Worm (Caenorhabditis elegans): ENCODE results near the gene sms-3.

sms-3 gene

DNA sequence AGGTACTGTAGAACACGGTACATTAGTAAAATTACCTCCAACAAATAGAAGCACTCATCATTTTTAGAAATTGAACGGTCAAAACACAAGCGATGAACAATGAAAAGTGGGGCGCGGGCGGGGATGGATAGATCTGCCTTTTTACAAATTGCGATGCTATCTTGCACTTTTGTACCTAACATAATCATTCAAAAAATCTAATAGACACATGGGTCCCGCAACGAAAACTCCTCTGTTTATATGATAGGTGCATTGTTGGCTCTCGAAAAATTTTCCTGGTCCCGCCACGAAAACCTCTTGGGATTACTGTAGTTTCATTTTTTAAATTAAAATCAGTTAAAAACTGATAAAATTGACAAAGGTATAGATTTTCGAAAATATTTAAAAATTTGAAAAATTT, 33.3 kb upstream of the sms-3 start, which contains the start of gene Y22D7AL.11:
TSS of gene Y22D7AL.11 (minus strand) at position 101 of the 400 bp plus-strand sequence.
- TF ChIP-seq lin-54 (GFP tag; optimal IDR thresholded peaks at IDR 0.05) (no peak), akir-1 (GFP tag; optimal IDR thresholded peaks at IDR 0.05) (no peak), C17E4.6 (GFP tag; IDR thresholded peaks at IDR 0.05) (no peak), F57C9.4 (tag; optimal IDR thresholded peaks at IDR 0.05) (no peak), attf-5 (GFP tag; optimal IDR thresholded peaks at IDR 0.05) (no peak), lsl-1 (GFP tag; optimal IDR thresholded peaks at IDR 0.05) (no peak), K11D2.4 (GFP tag; IDR thresholded peaks at IDR 0.05) (no peak), F39B2.1 (GFP tag; IDR thresholded peaks at IDR 0.05) (no peak), nhr-179 (tag; optimal IDR thresholded peaks at IDR 0.05) (no peak), Y95B8A.8 (GFP tag; IDR thresholded peaks at IDR 0.05) (no peak), snpc-1.1 (tag; optimal IDR thresholded peaks at IDR 0.05; ENCODE audit: insufficient read depth) (no peak), rcor-1 (GFP tag; IDR thresholded peaks at IDR 0.05) (no peak), cebp-1 (GFP tag; IDR thresholded peaks at IDR 0.05) (no peak), cebp-1 (tag; optimal IDR thresholded peaks at IDR 0.05) (no peak)

ce11 chrIII:1626524-1626923, 25.6 kb upstream of the sms-3 start, which contains the start of gene Y22D7AL.4:
TSS of gene Y22D7AL.4 (plus strand) at chrIII:1626632.
- TF ChIP-seq repo-1 (tag; optimal IDR thresholded peaks at IDR 0.05) (peak; percentile 30), F33H1.4 (GFP tag; IDR thresholded peaks at IDR 0.05) (0 out of 2 replicates have a peak, but pooled peaks have one; percentile 24), chd-7 (tag; optimal IDR thresholded peaks at IDR 0.05) (no peak), lir-1 (GFP tag; conservative IDR thresholded peaks at IDR 0.05) (no peak), nfya-2 (GFP tag; IDR thresholded peaks at IDR 0.05) (no peak), mel-28 (tag; optimal IDR thresholded peaks at IDR 0.05; ENCODE audit: borderline replicate concordance) (no peak), zim-3 (tag; optimal IDR thresholded peaks at IDR 0.05) (peak; percentile 80), attf-6 (GFP tag; IDR thresholded peaks at IDR 0.05) (no peak), lin-35 (GFP tag; optimal IDR thresholded peaks at IDR 0.05) (no peak), Y67H2A.10 (GFP tag; conservative IDR thresholded peaks at IDR 0.05) (no peak), mcd-1 (GFP tag; IDR thresholded peaks at IDR 0.05) (0 out of 2 replicates have a peak, but pooled peaks have one; percentile 26), Y56A3A.18 (GFP tag; IDR thresholded peaks at IDR 0.05) (0 out of 2 replicates have a peak, but pooled peaks have one; percentile 34), nfya-1 (tag; optimal IDR thresholded peaks at IDR 0.05; ENCODE audit: borderline replicate concordance, insufficient read depth) (no peak), nfyb-1 (GFP tag; IDR thresholded peaks at IDR 0.05) (peak; percentile 69; the same call in 1 of the 2 replicates), xnd-1 (tag; optimal IDR thresholded peaks at IDR 0.05) (no peak), bed-2 (GFP tag; IDR thresholded peaks at IDR 0.05) (no peak), unc-130 (GFP tag; optimal IDR thresholded peaks at IDR 0.05) (no peak), ceh-58 (GFP tag; IDR thresholded peaks at IDR 0.05) (no peak)

DNA sequence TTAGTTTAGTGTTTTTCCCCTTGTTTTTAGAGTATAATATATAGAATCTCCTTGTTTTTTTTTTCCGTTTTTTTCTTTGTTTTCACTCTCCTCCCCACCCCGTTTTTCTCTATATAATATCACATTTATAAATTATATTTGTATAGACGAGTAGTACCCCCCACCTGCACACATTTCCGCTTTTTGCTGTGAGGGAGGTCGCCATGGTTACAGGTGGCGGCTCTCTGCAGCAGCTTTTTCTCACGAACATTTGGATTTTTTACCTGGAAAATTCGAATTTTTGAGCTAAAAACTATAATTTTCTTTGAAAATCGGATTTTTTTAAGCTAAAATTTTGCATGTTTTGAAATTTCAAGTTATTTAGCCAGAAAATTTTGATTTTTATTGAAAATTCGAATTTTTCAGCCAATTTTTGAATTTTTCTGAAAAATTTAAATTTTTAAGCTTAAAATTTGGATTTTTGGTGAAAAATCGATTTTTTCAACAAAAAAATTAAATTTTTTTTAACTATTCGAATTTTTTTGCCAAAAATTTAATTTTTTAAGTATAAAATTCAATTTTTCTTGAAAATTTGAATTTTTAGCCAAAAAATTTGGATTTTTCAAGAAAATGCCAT, 24.8 kb upstream of the sms-3 start:
- TF ChIP-seq F52B5.7 (tag; optimal IDR thresholded peaks at IDR 0.05), result peak; percentile 89
- 0 out of 2 replicates have a peak, but pooled peaks have one; percentile 52 for TF ChIP-seq attf-6 (GFP tag; IDR thresholded peaks at IDR 0.05)
- no peak for TF ChIP-seq unc-130 (GFP tag; optimal IDR thresholded peaks at IDR 0.05)
- TF ChIP-seq ceh-100 (GFP tag; IDR thresholded peaks at IDR 0.05), result peak; percentile 25; the same call in 1 of the 2 replicates
- TF ChIP-seq lin-26 (GFP tag; IDR thresholded peaks at IDR 0.05), result peak; percentile 78
- peak; percentile 56 for TF ChIP-seq dpff-1 (tag; optimal IDR thresholded peaks at IDR 0.05)
- TF ChIP-seq tbp1 (GFP tag; optimal IDR thresholded peaks at IDR 0.05), result peak; percentile 36
- 0 out of 2 replicates have a peak, but pooled peaks have one; percentile 74 for TF ChIP-seq nhr-120 (GFP tag; IDR thresholded peaks at IDR 0.05)
- peak; percentile 82; the same call in 1 of the 2 replicates for TF ChIP-seq aptf-3 (GFP tag; IDR thresholded peaks at IDR 0.05)
- no peak for TF ChIP-seq rpc-1 (optimal IDR thresholded peaks at IDR 0.05)
- no peak for TF ChIP-seq rpc-1 (tag; optimal IDR thresholded peaks at IDR 0.05)
- no peak for TF ChIP-seq sdz-38 (tag; optimal IDR thresholded peaks at IDR 0.05)
- TF ChIP-seq B0336.3 (GFP tag; IDR thresholded peaks at IDR 0.05), result peak; percentile 79
- peak; percentile 69; the same call in 1 of the 2 replicates for TF ChIP-seq Y53G8AR.9 (GFP tag; conservative IDR thresholded peaks at IDR 0.05)
- peak; percentile 15 for TF ChIP-seq attf-5 (GFP tag; optimal IDR thresholded peaks at IDR 0.05)
- TF ChIP-seq Y56A3A.18 (GFP tag; IDR thresholded peaks at IDR 0.05), result peak; percentile 71
- TF ChIP-seq nfya-1 (tag; optimal IDR thresholded peaks at IDR 0.05; ENCODE audit: borderline replicate concordance, insufficient read depth), result no peak
- peak; percentile 2 for TF ChIP-seq ztf-3 (GFP tag; optimal IDR thresholded peaks at IDR 0.05)
- 0 out of 2 replicates have a peak, but pooled peaks have one; percentile 56 for TF ChIP-seq pbrm-1 (GFP tag; IDR thresholded peaks at IDR 0.05)

Data from whole organism, young adult.